Worm (Caenorhabditis elegans) whole organism, L2 larva: ENCODE data around the gene srbc-79.

ENCODE experiments used
- C34F6.9 ChIP-seq: fragments of 150-350 bp; optimal IDR thresholded peaks from 2 replicates; lab custom pipeline; 2014; ENCODE audit warnings: missing biosample characterization, missing genetic modification characterization
- F13H6.1 ChIP-seq: sonication (generic microtip); optimal IDR thresholded peaks from 2 replicates; lab custom pipeline; 2016; ENCODE audit warnings: missing genetic modification characterization, missing compliant biosample characterization
- R02D3.7 ChIP-seq: fragments of 150-350 bp; optimal IDR thresholded peaks from 2 replicates; lab custom pipeline; 2014; ENCODE audit warnings: missing biosample characterization, missing genetic modification characterization
- Y55F3AM.14 ChIP-seq: fragments of 200-800 bp; sonication (Bioruptor generic); optimal IDR thresholded peaks from 2 replicates; lab custom pipeline; 2018; ENCODE audit warnings: mild to moderate bottlenecking, missing genetic modification characterization, missing compliant biosample characterization
- ZK546.5 ChIP-seq: sonication (generic microtip); optimal IDR thresholded peaks from 2 replicates; lab custom pipeline; 2017; ENCODE audit warnings: missing biosample characterization, missing genetic modification characterization
- alr-1 ChIP-seq: fragments of 150-350 bp; optimal IDR thresholded peaks from 2 replicates; lab custom pipeline; 2014; ENCODE audit warnings: missing biosample characterization, missing genetic modification characterization
- aly-2 ChIP-seq: fragments of 150-350 bp; optimal IDR thresholded peaks from 2 replicates; lab custom pipeline; 2014; ENCODE audit warnings: missing biosample characterization, missing genetic modification characterization
- ama-1 ChIP-seq: fragments of 150-350 bp; optimal IDR thresholded peaks from 2 replicates; lab custom pipeline; 2018; ENCODE audit warnings: inconsistent platforms
- blmp-1 ChIP-seq: sonication (generic microtip); optimal IDR thresholded peaks from 2 replicates; lab custom pipeline; 2017; ENCODE audit warnings: missing genetic modification characterization, mild to moderate bottlenecking, missing compliant biosample characterization, antibody characterized with exemption, moderate library complexity; ENCODE audit not compliant: insufficient read depth
- ceh-16 ChIP-seq: fragments of 150-350 bp; optimal IDR thresholded peaks from 2 replicates; lab custom pipeline; 2014; ENCODE audit warnings: missing biosample characterization, missing genetic modification characterization
- ceh-82 ChIP-seq: fragments of 150-350 bp; optimal IDR thresholded peaks from 2 replicates; lab custom pipeline; 2014; ENCODE audit warnings: missing biosample characterization, missing genetic modification characterization
- crh-2 ChIP-seq: sonication (generic microtip); optimal IDR thresholded peaks from 2 replicates; lab custom pipeline; 2017; ENCODE audit warnings: missing biosample characterization, missing genetic modification characterization
- dmd-4 ChIP-seq: sonication (generic microtip); optimal IDR thresholded peaks from 2 replicates; lab custom pipeline; 2017; ENCODE audit warnings: missing biosample characterization, missing genetic modification characterization
- egl-27 ChIP-seq: sonication (generic microtip); optimal IDR thresholded peaks from 3 replicates; lab custom pipeline; 2017; ENCODE audit warnings: missing biosample characterization, missing genetic modification reagents, missing genetic modification characterization
- elt-1 ChIP-seq: fragments of 150-350 bp; optimal IDR thresholded peaks from 2 replicates; lab custom pipeline; 2014; ENCODE audit warnings: missing biosample characterization, missing genetic modification characterization
- elt-3 ChIP-seq: sonication (generic microtip); optimal IDR thresholded peaks from 2 replicates; lab custom pipeline; 2017; ENCODE audit warnings: missing biosample characterization, missing genetic modification characterization
- fos-1 ChIP-seq: fragments of 150-350 bp; optimal IDR thresholded peaks from 2 replicates; lab custom pipeline; 2014; ENCODE audit warnings: missing biosample characterization, missing genetic modification characterization
- gmeb-1 ChIP-seq: fragments of 150-350 bp; optimal IDR thresholded peaks from 2 replicates; lab custom pipeline; 2014; ENCODE audit warnings: missing biosample characterization, missing genetic modification characterization
- lin-11 ChIP-seq: fragments of 150-350 bp; sonication (generic microtip); optimal IDR thresholded peaks from 2 replicates; lab custom pipeline; 2014; ENCODE audit warnings: missing biosample characterization, missing genetic modification characterization, inconsistent platforms, mixed read lengths
- lin-13 ChIP-seq: fragments of 150-350 bp; optimal IDR thresholded peaks from 2 replicates; lab custom pipeline; 2014; ENCODE audit warnings: missing biosample characterization, missing genetic modification reagents, missing genetic modification characterization
- lin-39 ChIP-seq: fragments of 150-350 bp; optimal IDR thresholded peaks from 2 replicates; lab custom pipeline; 2014; ENCODE audit warnings: missing biosample characterization, missing genetic modification reagents, missing genetic modification characterization
- lsy-2 ChIP-seq, 2 experiments: fragments of 150-350 bp in 1 of 2; sonication (generic microtip) in 1 of 2; optimal IDR thresholded peaks; 2 replicates each; lab custom pipeline; 2014 to 2017; ENCODE audit warnings: missing biosample characterization in 2 of 2, missing genetic modification characterization in 2 of 2
- mab-5 ChIP-seq: fragments of 150-350 bp; optimal IDR thresholded peaks from 2 replicates; lab custom pipeline; 2014; ENCODE audit warnings: missing biosample characterization, missing genetic modification characterization
- mdl-1 ChIP-seq, 2 experiments: fragments of 150-350 bp in 1 of 2; sonication (generic microtip) in 1 of 2; optimal IDR thresholded peaks; 2 replicates each; lab custom pipeline; 2017; ENCODE audit warnings: missing biosample characterization in 2 of 2, missing genetic modification characterization in 2 of 2
- nhr-10 ChIP-seq: sonication (generic microtip); optimal IDR thresholded peaks from 2 replicates; lab custom pipeline; 2017; ENCODE audit warnings: missing biosample characterization, missing genetic modification characterization
- nhr-11 ChIP-seq: fragments of 150-350 bp; optimal IDR thresholded peaks from 2 replicates; lab custom pipeline; 2014; ENCODE audit warnings: missing biosample characterization, missing genetic modification characterization
- nhr-12 ChIP-seq: fragments of 150-350 bp; optimal IDR thresholded peaks from 2 replicates; lab custom pipeline; 2014; ENCODE audit warnings: missing biosample characterization, missing genetic modification characterization
- nhr-129 ChIP-seq: fragments of 150-350 bp; optimal IDR thresholded peaks from 2 replicates; lab custom pipeline; 2014; ENCODE audit warnings: missing biosample characterization, missing genetic modification characterization
- nhr-23 ChIP-seq: fragments of 150-350 bp; optimal IDR thresholded peaks from 2 replicates; lab custom pipeline; 2014; ENCODE audit warnings: missing biosample characterization, missing genetic modification reagents, missing genetic modification characterization
- nhr-237 ChIP-seq: fragments of 150-350 bp; optimal IDR thresholded peaks from 2 replicates; lab custom pipeline; 2014; ENCODE audit warnings: missing biosample characterization, missing genetic modification characterization
- nhr-25 ChIP-seq: fragments of 150-350 bp; sonication (generic microtip); optimal IDR thresholded peaks from 3 replicates; lab custom pipeline; 2014; ENCODE audit warnings: missing biosample characterization, missing genetic modification characterization
- nhr-6 ChIP-seq: fragments of 150-350 bp; optimal IDR thresholded peaks from 2 replicates; lab custom pipeline; 2014; ENCODE audit warnings: missing biosample characterization, missing genetic modification characterization
- nhr-77 ChIP-seq: fragments of 150-350 bp; optimal IDR thresholded peaks from 2 replicates; lab custom pipeline; 2014; ENCODE audit warnings: missing biosample characterization, missing genetic modification characterization
- peb-1 ChIP-seq: fragments of 150-350 bp; optimal IDR thresholded peaks from 2 replicates; lab custom pipeline; 2014; ENCODE audit warnings: missing biosample characterization, missing genetic modification characterization
- sem-4 ChIP-seq: fragments of 150-350 bp; optimal IDR thresholded peaks from 2 replicates; lab custom pipeline; 2014; ENCODE audit warnings: missing biosample characterization, missing genetic modification reagents, missing genetic modification characterization
- skn-1 ChIP-seq: sonication (generic microtip); optimal IDR thresholded peaks from 2 replicates; lab custom pipeline; 2017; ENCODE audit warnings: missing biosample characterization, missing genetic modification characterization
- sma-3 ChIP-seq: sonication (generic microtip); optimal IDR thresholded peaks from 2 replicates; lab custom pipeline; 2016; ENCODE audit warnings: missing genetic modification reagents, missing genetic modification characterization, missing compliant biosample characterization
- snpc-4 ChIP-seq: fragments of 150-350 bp; optimal IDR thresholded peaks from 2 replicates; lab custom pipeline; 2014; ENCODE audit warnings: missing biosample characterization, missing genetic modification characterization
- unc-39 ChIP-seq: fragments of 150-350 bp; optimal IDR thresholded peaks from 2 replicates; lab custom pipeline; 2014; ENCODE audit warnings: missing biosample characterization, missing genetic modification characterization
- unc-55 ChIP-seq: fragments of 150-350 bp; sonication (generic microtip); optimal IDR thresholded peaks from 3 replicates; lab custom pipeline; 2014; ENCODE audit warnings: missing biosample characterization, missing genetic modification reagents, missing genetic modification characterization
- ztf-1 ChIP-seq: fragments of 200-800 bp; sonication (Bioruptor generic); conservative IDR thresholded peaks from 2 replicates; pipeline ENCODE4 v1.3.6; 2022; ENCODE audit warnings: missing genetic modification characterization, missing compliant biosample characterization
- ztf-11 ChIP-seq: sonication (generic microtip); optimal IDR thresholded peaks from 2 replicates; lab custom pipeline; 2017; ENCODE audit warnings: missing biosample characterization, missing genetic modification characterization
- ztf-4 ChIP-seq: fragments of 150-350 bp; optimal IDR thresholded peaks from 2 replicates; lab custom pipeline; 2014; ENCODE audit warnings: missing biosample characterization, missing genetic modification characterization

srbc-79 gene

ce11 chrV:20489102-20489501 lies 3.2 kb downstream of the srbc-79 start, which contains the start of gene srbc-78:
TSS of gene srbc-78 (minus strand) at chrV:20489202.
- no peak for TF ChIP-seq nhr-77 (tag; lab: Kevin White, UChicago)

ce11 chrV:20486549-20486948 lies 5.7 kb downstream of the srbc-79 start:
- TF ChIP-seq nhr-129 (tag; lab: Kevin White, UChicago), result peak; percentile 51
- no peak for TF ChIP-seq R02D3.7 (tag; lab: Kevin White, UChicago)
- no peak for TF ChIP-seq nhr-12
- no peak for TF ChIP-seq ceh-82 (tag; lab: Kevin White, UChicago)
- no peak for TF ChIP-seq ztf-11 (tag; lab: Kevin White, UChicago)
- no peak for TF ChIP-seq ama-1
- peak in 1 of 2 experiments; percentile 33 for TF ChIP-seq lsy-2 (tag; optimal IDR thresholded peaks at IDR 0.05; lab: Kevin White, UChicago)
- TF ChIP-seq F13H6.1, result peak; percentile 57
- no peak for TF ChIP-seq ztf-1
- TF ChIP-seq C34F6.9 (tag; lab: Kevin White, UChicago), result peak; percentile 4
- TF ChIP-seq nhr-25, result no peak
- no peak for TF ChIP-seq ceh-16
- peak; percentile 16 for TF ChIP-seq unc-55 (GFP tag; lab: Kevin White, UChicago)
- TF ChIP-seq ZK546.5, result no peak
- no peak for TF ChIP-seq mdl-1 (tag; optimal IDR thresholded peaks at IDR 0.05; lab: Kevin White, UChicago)
- TF ChIP-seq sem-4 (tag; lab: Kevin White, UChicago), result no peak

- TF ChIP-seq aly-2 (tag; lab: Kevin White, UChicago), result no peak
- no peak for TF ChIP-seq nhr-12
- TF ChIP-seq nhr-11 (tag; lab: Kevin White, UChicago), result no peak
- TF ChIP-seq ztf-4 (tag; lab: Kevin White, UChicago), result no peak
- TF ChIP-seq nhr-10 (tag; lab: Kevin White, UChicago), result no peak
- no peak for TF ChIP-seq R02D3.7 (tag; lab: Kevin White, UChicago)
- no peak for TF ChIP-seq egl-27
- no peak for TF ChIP-seq ZK546.5
- no peak for TF ChIP-seq alr-1
- TF ChIP-seq elt-1, result no peak
- TF ChIP-seq mab-5 (tag; lab: Kevin White, UChicago), result no peak
- no peak for TF ChIP-seq sem-4 (tag; lab: Kevin White, UChicago)
- TF ChIP-seq nhr-6, result no peak
- TF ChIP-seq sma-3, result no peak
- TF ChIP-seq nhr-25, result no peak
- TF ChIP-seq ztf-1, result no peak
- no peak for TF ChIP-seq lin-13 (GFP tag; lab: Kevin White, UChicago)
- TF ChIP-seq C34F6.9 (tag; lab: Kevin White, UChicago), result no peak
- no peak for TF ChIP-seq mdl-1 (tag; optimal IDR thresholded peaks at IDR 0.05; lab: Kevin White, UChicago)
- TF ChIP-seq blmp-1, result no peak
Observed at ce11 chrV:20485285-20485684, 7.0 kb downstream of the srbc-79 start, which contains the start of gene dhcr-7. TSS of gene dhcr-7 (minus strand) at chrV:20485385.

ce11 chrV:20480790-20481189 lies 11.5 kb downstream of the srbc-79 start:
- no peak for TF ChIP-seq nhr-237 (tag; lab: Kevin White, UChicago)
- TF ChIP-seq, all 48 proteins: peak for 0

DNA sequence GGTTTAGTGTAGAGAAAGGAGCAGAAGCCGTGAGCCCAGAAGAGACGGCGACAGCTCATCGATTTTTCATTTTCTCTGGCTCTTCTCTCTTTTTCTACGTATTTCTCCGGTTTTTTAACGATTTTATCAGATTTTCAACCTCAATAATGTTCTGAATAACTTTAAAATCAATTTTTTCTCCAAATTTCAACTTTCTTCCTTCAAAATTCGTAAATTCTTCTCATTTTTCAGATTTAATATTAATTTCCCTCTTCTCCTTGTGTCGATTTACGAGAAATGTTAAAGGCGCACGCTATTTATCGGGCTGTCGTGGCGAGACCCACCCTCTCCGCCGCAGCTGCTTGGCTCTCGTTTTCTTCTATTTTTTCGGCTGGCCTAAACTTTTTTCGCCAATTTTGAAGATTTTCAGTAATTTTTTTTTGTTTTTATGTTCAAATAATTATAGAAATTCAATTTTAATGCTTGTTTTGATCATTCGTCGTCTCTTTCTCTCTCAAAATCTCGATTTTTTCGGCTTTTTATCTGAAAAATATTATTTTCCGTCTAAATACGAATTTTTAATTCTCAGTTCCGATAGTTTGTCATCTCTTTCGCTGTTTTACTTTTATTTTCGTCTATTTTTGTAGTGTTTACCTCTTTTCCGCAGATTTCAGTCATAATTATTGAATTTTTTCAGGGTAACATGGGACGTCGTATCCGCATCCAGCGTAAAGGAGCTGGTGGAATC lies 13.1 kb downstream of the srbc-79 start, which contains the start of the genes calf-1 and rpl-2:
Gene calf-1 (minus strand): TSS at position 77 of the 727 bp plus-strand sequence.
Gene rpl-2 (plus strand): TSS at position 677 of the 727 bp plus-strand sequence.
- TF ChIP-seq nhr-77 (tag; lab: Kevin White, UChicago) (no peak), egl-27 (no peak), Y55F3AM.14 (GFP tag; lab: Kevin White, UChicago) (no peak), snpc-4 (tag; lab: Kevin White, UChicago) (no peak), unc-55 (GFP tag; lab: Kevin White, UChicago) (peak; percentile 74), dmd-4 (tag; lab: Kevin White, UChicago) (no peak), crh-2 (tag; lab: Kevin White, UChicago) (no peak), blmp-1 (no peak), skn-1 (no peak), nhr-6 (no peak), peb-1 (tag; lab: Kevin White, UChicago) (no peak), ama-1 (no peak), sma-3 (peak; percentile 9), sem-4 (tag; lab: Kevin White, UChicago) (peak; percentile 46), nhr-237 (tag; lab: Kevin White, UChicago) (no peak), R02D3.7 (tag; lab: Kevin White, UChicago) (peak; percentile 69), unc-39 (tag; lab: Kevin White, UChicago) (no peak), F13H6.1 (peak; percentile 45), lin-11 (tag; lab: Kevin White, UChicago) (peak; percentile 24), elt-3 (tag; lab: Kevin White, UChicago) (no peak), fos-1 (tag; lab: Kevin White, UChicago) (no peak), nhr-23 (tag; lab: Kevin White, UChicago) (no peak), ceh-82 (tag; lab: Kevin White, UChicago) (no peak), ztf-11 (tag; lab: Kevin White, UChicago) (no peak), nhr-11 (tag; lab: Kevin White, UChicago) (no peak), ZK546.5 (no peak), elt-1 (no peak), gmeb-1 (tag; lab: Kevin White, UChicago) (peak; percentile 67), aly-2 (tag; lab: Kevin White, UChicago) (no peak), lin-39 (tag; lab: Kevin White, UChicago) (no peak), mdl-1 (tag; optimal IDR thresholded peaks at IDR 0.05; lab: Kevin White, UChicago) (no peak), nhr-25 (peak; percentile 45), nhr-129 (tag; lab: Kevin White, UChicago) (peak; percentile 48)
